Fruit fly (Drosophila melanogaster) whole organism, embryonic: ENCODE data around the gene Phyhd1.

Experiments
- Atf3 ChIP-seq: fragments of 200-800 bp; sonication (Bioruptor generic); optimal IDR thresholded peaks from 3 replicates; lab custom pipeline; 2016; ENCODE audit warnings: missing biosample characterization, missing genetic modification characterization
- CG1024 ChIP-seq: fragments of 200-800 bp; sonication (Bioruptor generic); IDR thresholded peaks from 2 replicates; pipeline ENCODE4 v1.3.6; 2022; ENCODE audit warnings: missing biosample characterization, missing genetic modification characterization
- CG10366 ChIP-seq: fragments of 200-800 bp; sonication (Bioruptor generic); IDR thresholded peaks from 2 replicates; pipeline ENCODE4 v1.3.6; 2022; ENCODE audit warnings: missing biosample characterization, missing genetic modification characterization
- CG10431 ChIP-seq: fragments of 200-800 bp; sonication (Bioruptor generic); optimal IDR thresholded peaks from 3 replicates; lab custom pipeline; 2018; ENCODE audit warnings: missing biosample characterization, mild to moderate bottlenecking, missing genetic modification characterization
- CG13296 ChIP-seq: fragments of 200-800 bp; sonication (Bioruptor generic); optimal IDR thresholded peaks from 3 replicates; lab custom pipeline; 2018; ENCODE audit warnings: missing biosample characterization, mild to moderate bottlenecking, missing genetic modification characterization
- CG1792 ChIP-seq: fragments of 200-800 bp; sonication (Bioruptor generic); optimal IDR thresholded peaks from 2 replicates; lab custom pipeline; 2016; ENCODE audit warnings: missing biosample characterization, missing genetic modification characterization
- CG2116 ChIP-seq: fragments of 200-800 bp; sonication (Bioruptor generic); optimal IDR thresholded peaks from 3 replicates; lab custom pipeline; 2018; ENCODE audit warnings: missing biosample characterization, mild to moderate bottlenecking, missing genetic modification characterization
- CG30403 ChIP-seq: fragments of 200-800 bp; sonication (Bioruptor generic); optimal IDR thresholded peaks from 3 replicates; lab custom pipeline; 2016; ENCODE audit warnings: missing biosample characterization, missing genetic modification characterization
- CG3281 ChIP-seq: fragments of 200-800 bp; sonication (Bioruptor generic); optimal IDR thresholded peaks from 3 replicates; lab custom pipeline; 2017; ENCODE audit warnings: missing biosample characterization, mild to moderate bottlenecking, missing genetic modification characterization
- CG4404 ChIP-seq: fragments of 200-800 bp; sonication (Bioruptor generic); IDR thresholded peaks from 2 replicates; pipeline ENCODE4 v1.3.6; 2022; ENCODE audit warnings: missing biosample characterization, missing genetic modification characterization
- CG6683 ChIP-seq: fragments of 200-800 bp; sonication (Bioruptor generic); optimal IDR thresholded peaks from 2 replicates; lab custom pipeline; 2017; ENCODE audit warnings: missing biosample characterization, mild to moderate bottlenecking, missing genetic modification characterization, missing genetic modification reagents
- CG7987 ChIP-seq: fragments of 200-800 bp; sonication (Bioruptor generic); optimal IDR thresholded peaks from 2 replicates; lab custom pipeline; 2018; ENCODE audit warnings: missing biosample characterization, mild to moderate bottlenecking, missing genetic modification characterization, moderate library complexity
- CG8281 ChIP-seq: fragments of 200-800 bp; sonication (Bioruptor generic); optimal IDR thresholded peaks from 2 replicates; lab custom pipeline; 2018; ENCODE audit warnings: missing biosample characterization, mild to moderate bottlenecking, missing genetic modification characterization, moderate library complexity
- CG8290 ChIP-seq, 3 experiments: fragments of 200-800 bp; sonication (Bioruptor generic); optimal IDR thresholded peaks; 2 replicates each; lab custom pipeline; 2016 to 2019; ENCODE audit warnings: missing biosample characterization in 3 of 3, missing genetic modification characterization in 3 of 3, mild to moderate bottlenecking in 2 of 3, moderate library complexity in 1 of 3
- CG9797 ChIP-seq: fragments of 200-800 bp; sonication (Bioruptor generic); optimal IDR thresholded peaks from 3 replicates; lab custom pipeline; 2018; ENCODE audit warnings: missing biosample characterization, mild to moderate bottlenecking, missing genetic modification characterization
- CoRest ChIP-seq: fragments of 200-800 bp; sonication (Bioruptor generic); optimal IDR thresholded peaks from 3 replicates; lab custom pipeline; 2018; ENCODE audit warnings: missing biosample characterization, mild to moderate bottlenecking, missing genetic modification characterization, moderate library complexity
- Dip3 ChIP-seq: fragments of 200-800 bp; sonication (Bioruptor generic); optimal IDR thresholded peaks from 3 replicates; lab custom pipeline; 2016; ENCODE audit warnings: missing biosample characterization, missing genetic modification characterization
- Fer1 ChIP-seq: fragments of 200-800 bp; sonication (Bioruptor generic); optimal IDR thresholded peaks from 2 replicates; lab custom pipeline; 2017; ENCODE audit warnings: missing biosample characterization, mild to moderate bottlenecking, missing genetic modification characterization
- Hr78 ChIP-seq, 2 experiments: fragments of 200-800 bp in 1 of 2; fragments of >200 bp in 1 of 2; sonication (Bioruptor generic) in 1 of 2; optimal IDR thresholded peaks; 2 replicates each; lab custom pipeline; 2017 to 2019; ENCODE audit warnings: missing biosample characterization in 2 of 2, missing genetic modification characterization in 2 of 2, mild to moderate bottlenecking in 1 of 2, moderate library complexity in 1 of 2
- Hsf ChIP-seq: fragments of 200-800 bp; sonication (Bioruptor generic); optimal IDR thresholded peaks from 3 replicates; lab custom pipeline; 2016; ENCODE audit warnings: missing biosample characterization, missing genetic modification characterization
- Med ChIP-seq: fragments of 200-800 bp; sonication (Bioruptor generic); peaks from one replicate; lab custom pipeline; 2016; ENCODE audit warnings: missing biosample characterization, missing genetic modification characterization, mild to moderate bottlenecking, inconsistent platforms, moderate library complexity
- Mes4 ChIP-seq: fragments of 200-800 bp; sonication (Bioruptor generic); optimal IDR thresholded peaks from 2 replicates; lab custom pipeline; 2016; ENCODE audit warnings: missing biosample characterization, missing genetic modification characterization
- Myb ChIP-seq: fragments of 200-800 bp; sonication (Bioruptor generic); optimal IDR thresholded peaks from 2 replicates; lab custom pipeline; 2016; ENCODE audit warnings: missing biosample characterization, missing genetic modification characterization
- NC2β ChIP-seq: fragments of 200-800 bp; sonication (Bioruptor generic); optimal IDR thresholded peaks from 2 replicates; lab custom pipeline; 2016; ENCODE audit warnings: missing biosample characterization, missing genetic modification characterization
- NK7.1 ChIP-seq: fragments of 200-800 bp; sonication (Bioruptor generic); optimal IDR thresholded peaks from 3 replicates; lab custom pipeline; 2016; ENCODE audit warnings: missing biosample characterization, missing genetic modification characterization
- Nf-YB ChIP-seq: fragments of 200-800 bp; sonication (Bioruptor generic); optimal IDR thresholded peaks from 3 replicates; lab custom pipeline; 2019; ENCODE audit warnings: missing biosample characterization, mild to moderate bottlenecking, missing genetic modification characterization, moderate library complexity
- Ravus ChIP-seq: fragments of 200-800 bp; sonication (Bioruptor generic); IDR thresholded peaks from 2 replicates; pipeline ENCODE4 v1.3.6; 2022; ENCODE audit warnings: missing biosample characterization, missing genetic modification characterization
- Side ChIP-seq: fragments of 200-800 bp; sonication (Bioruptor generic); optimal IDR thresholded peaks from 2 replicates; lab custom pipeline; 2016; ENCODE audit warnings: missing biosample characterization, missing genetic modification characterization
- Sox100B ChIP-seq: fragments of 200-800 bp; sonication (Bioruptor generic); optimal IDR thresholded peaks from 3 replicates; lab custom pipeline; 2018; ENCODE audit warnings: missing biosample characterization, mild to moderate bottlenecking, missing genetic modification characterization
- Ssrp ChIP-seq: fragments of 200-800 bp; sonication (Bioruptor generic); optimal IDR thresholded peaks from 2 replicates; lab custom pipeline; 2018; ENCODE audit warnings: missing biosample characterization, mild to moderate bottlenecking, missing genetic modification characterization, moderate library complexity
- abd-A ChIP-seq: fragments of 200-800 bp; sonication (Bioruptor generic); optimal IDR thresholded peaks from 3 replicates; lab custom pipeline; 2019; ENCODE audit warnings: missing biosample characterization, mild to moderate bottlenecking, missing genetic modification characterization, moderate library complexity
- cad ChIP-seq: fragments of >200 bp; optimal IDR thresholded peaks from 2 replicates; lab custom pipeline; 2017; ENCODE audit warnings: missing biosample characterization, missing genetic modification characterization
- emc ChIP-seq: fragments of 200-800 bp; sonication (Bioruptor generic); optimal IDR thresholded peaks from 2 replicates; lab custom pipeline; 2016; ENCODE audit warnings: missing biosample characterization, missing genetic modification characterization
- hb ChIP-seq: fragments of 200-800 bp; sonication (Bioruptor generic); IDR thresholded peaks from 3 replicates; pipeline ENCODE4 v1.3.6; 2022; ENCODE audit warnings: missing biosample characterization, missing genetic modification characterization; ENCODE audit not compliant: partially characterized antibody
- insv ChIP-seq, 2 experiments: fragments of 200-800 bp; sonication (Bioruptor generic); optimal IDR thresholded peaks; 3 replicates each; lab custom pipeline; 2016 to 2018; ENCODE audit warnings: missing biosample characterization in 2 of 2, missing genetic modification characterization in 2 of 2
- inv ChIP-seq: fragments of 200-800 bp; sonication (Bioruptor generic); IDR thresholded peaks from 2 replicates; pipeline ENCODE4 v1.3.6; 2022; ENCODE audit warnings: missing biosample characterization, missing genetic modification characterization; ENCODE audit not compliant: partially characterized antibody
- ken ChIP-seq: fragments of 200-800 bp; sonication (Bioruptor generic); IDR thresholded peaks from 3 replicates; pipeline ENCODE4 v1.3.6; 2022; ENCODE audit warnings: missing biosample characterization, missing genetic modification characterization
- lab ChIP-seq: fragments of 200-800 bp; sonication (Bioruptor generic); optimal IDR thresholded peaks from 3 replicates; lab custom pipeline; 2017; ENCODE audit warnings: missing biosample characterization, missing genetic modification characterization, mild to moderate bottlenecking, moderate library complexity, missing genetic modification reagents
- lilli ChIP-seq: fragments of 200-800 bp; sonication (Bioruptor generic); optimal IDR thresholded peaks from 3 replicates; lab custom pipeline; 2016; ENCODE audit warnings: missing biosample characterization, missing genetic modification characterization
- mirr ChIP-seq: fragments of 200-800 bp; sonication (Bioruptor generic); optimal IDR thresholded peaks from 3 replicates; lab custom pipeline; 2018; ENCODE audit warnings: missing biosample characterization, mild to moderate bottlenecking, missing genetic modification characterization
- odd ChIP-seq: fragments of 200-800 bp; sonication (Bioruptor generic); optimal IDR thresholded peaks from 2 replicates; lab custom pipeline; 2017; ENCODE audit warnings: missing biosample characterization, mild to moderate bottlenecking, missing genetic modification characterization
- otp ChIP-seq: fragments of 200-800 bp; sonication (Bioruptor generic); IDR thresholded peaks from 3 replicates; pipeline ENCODE4, ENCODE4 v1.3.6; 2022; ENCODE audit warnings: missing biosample characterization, missing genetic modification characterization
- pnt ChIP-seq: fragments of 200-800 bp; sonication (Bioruptor generic); optimal IDR thresholded peaks from 3 replicates; lab custom pipeline; 2016; ENCODE audit warnings: missing biosample characterization, missing genetic modification characterization
- run ChIP-seq: fragments of 200-800 bp; sonication (Bioruptor generic); optimal IDR thresholded peaks from 3 replicates; lab custom pipeline; 2018; ENCODE audit warnings: missing biosample characterization, mild to moderate bottlenecking, missing genetic modification characterization
- slou ChIP-seq: fragments of 200-800 bp; sonication (Bioruptor generic); optimal IDR thresholded peaks from 3 replicates; lab custom pipeline; 2016; ENCODE audit warnings: missing biosample characterization, missing genetic modification characterization
- usp ChIP-seq: fragments of >200 bp; optimal IDR thresholded peaks from 2 replicates; lab custom pipeline; 2017; ENCODE audit warnings: missing biosample characterization, missing genetic modification characterization
- vnd ChIP-seq: fragments of 200-800 bp; sonication (Bioruptor generic); IDR thresholded peaks from 3 replicates; pipeline ENCODE4 v1.3.6; 2022; ENCODE audit warnings: missing biosample characterization, missing genetic modification characterization; ENCODE audit not compliant: partially characterized antibody
- zfh2 ChIP-seq: fragments of 200-800 bp; sonication (Bioruptor generic); optimal IDR thresholded peaks from 2 replicates; lab custom pipeline; 2016; ENCODE audit warnings: missing biosample characterization, missing genetic modification characterization

Gene Phyhd1

dm6 chr3R:10699020-10699951, 18.6 kb upstream of the Phyhd1 start (continued):
- TF ChIP-seq Hr78 (GFP tag; optimal IDR thresholded peaks at IDR 0.05; lab: Kevin White, UChicago) (peak in 1 of 2 experiments; percentile 84), ken (GFP tag; lab: Robert Waterston, UW) (no peak), Med (GFP tag; lab: Kevin White, UChicago) (peak; percentile 69), Ssrp (tag; lab: Kevin White, UChicago) (no peak), cad (no peak), CG8281 (tag; lab: Kevin White, UChicago) (no peak), insv (GFP tag; optimal IDR thresholded peaks at IDR 0.05; lab: Kevin White, UChicago) (no peak), CG10366 (no peak), usp (GFP tag; lab: Kevin White, UChicago) (no peak), Side (no peak), slou (GFP tag; lab: Kevin White, UChicago) (no peak), CG2116 (GFP tag; lab: Kevin White, UChicago) (no peak), CG1792 (GFP tag; lab: Kevin White, UChicago) (peak; percentile 5), Nf-YB (GFP tag; lab: Kevin White, UChicago) (no peak), CG8290 (GFP tag; optimal IDR thresholded peaks at IDR 0.05; lab: Kevin White, UChicago) (no peak), CG8290 (tag; optimal IDR thresholded peaks at IDR 0.05; lab: Kevin White, UChicago) (no peak), CG6683 (GFP tag; lab: Kevin White, UChicago) (no peak), CG7987 (GFP tag; lab: Kevin White, UChicago) (peak; percentile 12), Hsf (GFP tag; lab: Kevin White, UChicago) (peak; percentile 6), Atf3 (GFP tag; lab: Kevin White, UChicago) (no peak), CG1024 (GFP tag; lab: Robert Waterston, UW) (no peak), CG30403 (GFP tag; lab: Kevin White, UChicago) (peak; percentile 11), CoRest (tag; lab: Kevin White, UChicago) (peak; percentile 25), pnt (GFP tag; lab: Kevin White, UChicago) (no peak), NC2β (GFP tag; lab: Kevin White, UChicago) (no peak), odd (GFP tag; lab: Kevin White, UChicago) (peak; percentile 9), Mes4 (GFP tag; lab: Kevin White, UChicago) (no peak), Ravus (GFP tag; lab: Robert Waterston, UW) (no peak), CG13296 (peak; percentile 36), abd-A (tag; lab: Kevin White, UChicago) (no peak), lab (GFP tag; lab: Kevin White, UChicago) (peak; percentile 63), emc (no peak), zfh2 (GFP tag; lab: Kevin White, UChicago) (peak; percentile 45), CG9797 (GFP tag; lab: Kevin White, UChicago) (no peak), run (tag; lab: Kevin White, UChicago) (peak; percentile 62), Sox100B (GFP tag; lab: Kevin White, UChicago) (no peak), Dip3 (GFP tag; lab: Kevin White, UChicago) (no peak), inv (GFP tag; lab: Robert Waterston, UW) (no peak), mirr (GFP tag; lab: Kevin White, UChicago) (peak; percentile 90), CG3281 (GFP tag; lab: Kevin White, UChicago) (peak; percentile 58), Myb (GFP tag; lab: Kevin White, UChicago) (no peak), CG10431 (GFP tag; lab: Kevin White, UChicago) (no peak), CG4404 (GFP tag; lab: Robert Waterston, UW) (no peak), otp (GFP tag; lab: Robert Waterston, UW) (peak; percentile 49; the same call in 1 of the 3 replicates), Fer1 (GFP tag; lab: Kevin White, UChicago) (peak; percentile 57), hb (GFP tag; lab: Robert Waterston, UW) (no peak), vnd (0 out of 3 replicates have a peak, but pooled peaks have one; percentile 39), lilli (GFP tag; lab: Kevin White, UChicago) (peak; percentile 53), NK7.1 (no peak)
